Fruit fly (Drosophila melanogaster) whole organism, pupa: Measurements from ENCODE around the gene CG32284.
A peak's percentile ranks its signal among the peaks of the same experiment; 100 is the strongest.

ENCODE experiments used
- CG10348 ChIP-seq: fragments of 200-800 bp; sonication (Bioruptor generic); IDR thresholded peaks from 2 replicates; pipeline ENCODE4 v1.3.6; 2022; ENCODE audit warnings: missing biosample characterization, missing genetic modification characterization
- CG12605 ChIP-seq: fragments of 200-800 bp; sonication (Bioruptor generic); IDR thresholded peaks from 2 replicates; pipeline ENCODE4 v1.3.6; 2022; ENCODE audit warnings: missing biosample characterization, missing genetic modification characterization
- CG13204 ChIP-seq: fragments of 200-800 bp; sonication (Bioruptor generic); optimal IDR thresholded peaks from 2 replicates; lab custom pipeline; 2018; ENCODE audit warnings: missing biosample characterization, mild to moderate bottlenecking, missing genetic modification characterization, moderate library complexity
- CG14655 ChIP-seq: fragments of 200-800 bp; sonication (Bioruptor generic); optimal IDR thresholded peaks from 3 replicates; lab custom pipeline; 2017; ENCODE audit warnings: mild to moderate bottlenecking, missing biosample characterization, missing genetic modification reagents, missing genetic modification characterization
- CG15710 ChIP-seq: fragments of 200-800 bp; sonication (Bioruptor generic); optimal IDR thresholded peaks from 2 replicates; lab custom pipeline; 2018; ENCODE audit warnings: missing biosample characterization, mild to moderate bottlenecking, missing genetic modification characterization, moderate library complexity
- CG17806 ChIP-seq: fragments of 200-800 bp; sonication (Bioruptor generic); optimal IDR thresholded peaks from 2 replicates; lab custom pipeline; 2018; ENCODE audit warnings: missing biosample characterization, mild to moderate bottlenecking, missing genetic modification characterization, moderate library complexity
- CG32121 ChIP-seq: fragments of 200-800 bp; sonication (Bioruptor generic); IDR thresholded peaks from 2 replicates; pipeline ENCODE4 v1.3.6; 2022; ENCODE audit warnings: missing biosample characterization, missing genetic modification characterization
- CG34367 ChIP-seq: fragments of 200-800 bp; sonication (Bioruptor generic); optimal IDR thresholded peaks from 2 replicates; lab custom pipeline; 2018; ENCODE audit warnings: missing biosample characterization, mild to moderate bottlenecking, missing genetic modification characterization
- CG4496 ChIP-seq: fragments of 200-800 bp; sonication (Bioruptor generic); IDR thresholded peaks from 3 replicates; pipeline ENCODE4 v1.3.6; 2022; ENCODE audit warnings: missing biosample characterization, missing genetic modification characterization
- CG8159 ChIP-seq: fragments of 200-800 bp; sonication (Bioruptor generic); optimal IDR thresholded peaks from 3 replicates; lab custom pipeline; 2018; ENCODE audit warnings: missing biosample characterization, mild to moderate bottlenecking, missing genetic modification characterization, moderate library complexity
- CG8301 ChIP-seq: fragments of 200-800 bp; sonication (Bioruptor generic); optimal IDR thresholded peaks from 2 replicates; lab custom pipeline; 2018; ENCODE audit warnings: missing biosample characterization, mild to moderate bottlenecking, missing genetic modification characterization
- CG9948 ChIP-seq: fragments of 200-800 bp; sonication (Bioruptor generic); optimal IDR thresholded peaks from 2 replicates; lab custom pipeline; 2018; ENCODE audit warnings: missing biosample characterization, mild to moderate bottlenecking, missing genetic modification characterization, moderate library complexity
- D1 ChIP-seq: fragments of 200-800 bp; sonication (Bioruptor generic); optimal IDR thresholded peaks from 2 replicates; lab custom pipeline; 2018; ENCODE audit warnings: missing biosample characterization, mild to moderate bottlenecking, missing genetic modification characterization, moderate library complexity
- EcR ChIP-seq: fragments of 200-800 bp; sonication (Bioruptor generic); optimal IDR thresholded peaks from 3 replicates; lab custom pipeline; 2019; ENCODE audit warnings: missing biosample characterization, missing genetic modification characterization, mild to moderate bottlenecking, moderate library complexity, missing genetic modification reagents
- Ets98B ChIP-seq: fragments of 200-800 bp; sonication (Bioruptor generic); IDR thresholded peaks from 2 replicates; pipeline ENCODE4 v1.3.6; 2022; ENCODE audit warnings: missing biosample characterization, missing genetic modification characterization
- Pif1A ChIP-seq: fragments of 200-800 bp; sonication (Bioruptor generic); optimal IDR thresholded peaks from 3 replicates; lab custom pipeline; 2016; ENCODE audit warnings: missing biosample characterization, missing genetic modification characterization
- Pif1B ChIP-seq: fragments of 200-800 bp; sonication (Bioruptor generic); optimal IDR thresholded peaks from 3 replicates; lab custom pipeline; 2016; ENCODE audit warnings: missing biosample characterization, missing genetic modification characterization
- Snoo ChIP-seq: fragments of 200-800 bp; sonication (Bioruptor generic); optimal IDR thresholded peaks from 3 replicates; lab custom pipeline; 2017; ENCODE audit warnings: missing biosample characterization, mild to moderate bottlenecking, missing genetic modification characterization, inconsistent platforms
- fd96Ca ChIP-seq: fragments of 200-800 bp; sonication (Bioruptor generic); IDR thresholded peaks from 3 replicates; pipeline ENCODE4 v1.3.6; 2022; ENCODE audit warnings: missing biosample characterization, missing genetic modification characterization
- gl ChIP-seq: fragments of 200-800 bp; sonication (Bioruptor generic); optimal IDR thresholded peaks from 2 replicates; lab custom pipeline; 2018; ENCODE audit warnings: missing biosample characterization, mild to moderate bottlenecking, missing genetic modification characterization
- rn ChIP-seq: fragments of 200-800 bp; sonication (Bioruptor generic); IDR thresholded peaks from 2 replicates; pipeline ENCODE4 v1.3.6; 2022; ENCODE audit warnings: missing biosample characterization, missing genetic modification characterization

The CG32284 gene

dm6 chr3L:3222643-3223389 lies 36.4 kb downstream of the CG32284 start, which contains the start of the genes RpL28 and eIF1:
RpL28 (minus strand) TSS chr3L:3222960.
eIF1 (plus strand) TSS chr3L:3223341.
- TF ChIP-seq CG8301 (no peak), rn (GFP tag; lab: Robert Waterston, UW) (peak; percentile 32; the same call in 1 of the 2 replicates), gl (peak; percentile 33), EcR (no peak), CG15710 (tag; lab: Kevin White, UChicago) (peak; percentile 74), Snoo (tag; lab: Kevin White, UChicago) (peak; percentile 93), CG10348 (no peak), Pif1A (GFP tag; lab: Kevin White, UChicago) (no peak), CG9948 (tag; lab: Kevin White, UChicago) (peak; percentile 44), D1 (tag; lab: Kevin White, UChicago) (no peak), CG17806 (tag; lab: Kevin White, UChicago) (peak; percentile 35), CG34367 (tag; lab: Kevin White, UChicago) (peak; percentile 80), CG8159 (tag; lab: Kevin White, UChicago) (peak; percentile 67), CG32121 (no peak), fd96Ca (GFP tag; lab: Robert Waterston, UW) (peak; percentile 39; the same call in 1 of the 3 replicates), Pif1B (no peak), CG12605 (GFP tag; lab: Robert Waterston, UW) (peak; percentile 53; the same call in 1 of the 2 replicates), CG13204 (GFP tag; lab: Kevin White, UChicago) (no peak), Ets98B (peak; percentile 71), CG4496 (GFP tag; lab: Robert Waterston, UW) (peak; percentile 92), CG14655 (no peak)

- TF ChIP-seq EcR (peak; percentile 39), Pif1B (no peak)
Observed at dm6 chr3L:3223390-3223914, 37.0 kb downstream of the CG32284 start.

- no peak for TF ChIP-seq CG8301
- no peak for TF ChIP-seq CG17806 (tag; lab: Kevin White, UChicago)
- no peak for TF ChIP-seq CG8159 (tag; lab: Kevin White, UChicago)
- TF ChIP-seq rn (GFP tag; lab: Robert Waterston, UW) = no peak
- no peak for TF ChIP-seq CG10348
- TF ChIP-seq CG14655 = no peak
- no peak for TF ChIP-seq CG9948 (tag; lab: Kevin White, UChicago)
- no peak for TF ChIP-seq CG12605 (GFP tag; lab: Robert Waterston, UW)
- no peak for TF ChIP-seq Pif1A (GFP tag; lab: Kevin White, UChicago)
- no peak for TF ChIP-seq Snoo (tag; lab: Kevin White, UChicago)
- TF ChIP-seq CG32121 = no peak
- TF ChIP-seq CG13204 (GFP tag; lab: Kevin White, UChicago) = no peak
- no peak for TF ChIP-seq EcR
- TF ChIP-seq Ets98B = no peak
- TF ChIP-seq gl = no peak
- TF ChIP-seq CG34367 (tag; lab: Kevin White, UChicago) = no peak
- TF ChIP-seq D1 (tag; lab: Kevin White, UChicago) = no peak
- no peak; the same call in 2 of the 3 replicates for TF ChIP-seq fd96Ca (GFP tag; lab: Robert Waterston, UW)
- TF ChIP-seq Pif1B = no peak
- TF ChIP-seq CG15710 (tag; lab: Kevin White, UChicago) = no peak
Observed at dm6 chr3L:3224740-3225719, 38.6 kb downstream of the CG32284 start, which contains the start of gene Larp4B. Larp4B (plus strand) TSS chr3L:3224838.

dm6 chr3L:3225769-3226457 lies 39.4 kb downstream of the CG32284 start:
- peak; percentile 50; the same call in 1 of the 2 replicates for TF ChIP-seq CG32121
- TF ChIP-seq CG8301 = peak; percentile 16
- 0 out of 2 replicates have a peak, but pooled peaks have one; percentile 8 for TF ChIP-seq rn (GFP tag; lab: Robert Waterston, UW)
- no peak for TF ChIP-seq CG9948 (tag; lab: Kevin White, UChicago)
- peak; percentile 53 for TF ChIP-seq EcR
- TF ChIP-seq CG8159 (tag; lab: Kevin White, UChicago) = no peak
- TF ChIP-seq CG14655 = peak; percentile 52
- peak; percentile 65 for TF ChIP-seq Ets98B
- TF ChIP-seq CG4496 (GFP tag; lab: Robert Waterston, UW) = peak; percentile 58
- peak; percentile 76; the same call in 2 of the 3 replicates for TF ChIP-seq fd96Ca (GFP tag; lab: Robert Waterston, UW)
- TF ChIP-seq CG10348 = no peak
- no peak for TF ChIP-seq Snoo (tag; lab: Kevin White, UChicago)
- TF ChIP-seq D1 (tag; lab: Kevin White, UChicago) = no peak
- TF ChIP-seq Pif1B = no peak
- peak; percentile 42 for TF ChIP-seq CG15710 (tag; lab: Kevin White, UChicago)
- TF ChIP-seq CG17806 (tag; lab: Kevin White, UChicago) = peak; percentile 22
- TF ChIP-seq CG13204 (GFP tag; lab: Kevin White, UChicago) = peak; percentile 63
- peak; percentile 59 for TF ChIP-seq CG12605 (GFP tag; lab: Robert Waterston, UW)
- peak; percentile 62 for TF ChIP-seq gl
- peak; percentile 19 for TF ChIP-seq CG34367 (tag; lab: Kevin White, UChicago)
- no peak for TF ChIP-seq Pif1A (GFP tag; lab: Kevin White, UChicago)
- TF ChIP-seq, all 21 proteins: peak for 14
